Worm (Caenorhabditis elegans): ENCODE measurements around the gene F44E2.3.

Gene F44E2.3

DNA sequence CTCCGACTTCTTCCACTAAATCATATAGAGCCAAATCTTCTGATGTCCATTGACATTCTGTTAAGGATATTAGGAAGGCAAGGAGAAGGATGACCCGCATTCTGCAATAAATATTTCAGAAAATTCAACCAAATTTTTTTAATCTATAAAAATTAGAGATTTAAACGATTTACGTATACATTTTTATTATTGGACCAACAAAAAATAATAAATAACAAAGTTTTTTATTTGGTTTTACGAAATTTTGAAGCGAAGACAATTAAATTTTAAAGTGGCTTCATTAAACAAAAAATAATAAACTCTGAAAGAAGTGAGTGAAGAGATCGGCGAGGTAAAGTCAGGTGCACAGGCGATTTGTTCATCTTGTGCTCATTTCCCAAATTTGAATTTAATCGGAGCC, 2.0 kb downstream of the F44E2.3 start, which contains the start of gene F54F2.9:
TSS of gene F54F2.9 (minus strand) at position 101 of the 400 bp plus-strand sequence.
- TF ChIP-seq K09A11.1 (tag; optimal IDR thresholded peaks at IDR 0.05; ENCODE audit: insufficient read depth) (no peak), unc-86 (tag; optimal IDR thresholded peaks at IDR 0.05) (no peak), pat-9 (tag; optimal IDR thresholded peaks at IDR 0.05) (no peak), ceh-24 (tag; optimal IDR thresholded peaks at IDR 0.05) (no peak), nfya-1 (tag; optimal IDR thresholded peaks at IDR 0.05) (no peak), ceh-30 (tag; optimal IDR thresholded peaks at IDR 0.05) (no peak), hlh-6 (tag; optimal IDR thresholded peaks at IDR 0.05) (no peak), fkh-10 (GFP tag; optimal IDR thresholded peaks at IDR 0.05) (no peak), hlh-8 (tag; optimal IDR thresholded peaks at IDR 0.05) (no peak), ceh-31 (tag; optimal IDR thresholded peaks at IDR 0.05) (no peak), sox-4 (tag; optimal IDR thresholded peaks at IDR 0.05) (no peak), npax-4 (tag; optimal IDR thresholded peaks at IDR 0.05) (no peak), ceh-14 (tag; optimal IDR thresholded peaks at IDR 0.05) (no peak), C38D4.7 (GFP tag; optimal IDR thresholded peaks at IDR 0.05) (no peak), ref-2 (tag; optimal IDR thresholded peaks at IDR 0.05) (no peak), ceh-48 (tag; optimal IDR thresholded peaks at IDR 0.05) (no peak), pha-4 (tag; optimal IDR thresholded peaks at IDR 0.05) (no peak), hlh-30 (tag; optimal IDR thresholded peaks at IDR 0.05; ENCODE audit: insufficient read depth) (no peak), ama-1 (optimal IDR thresholded peaks at IDR 0.05) (no peak)

DNA sequence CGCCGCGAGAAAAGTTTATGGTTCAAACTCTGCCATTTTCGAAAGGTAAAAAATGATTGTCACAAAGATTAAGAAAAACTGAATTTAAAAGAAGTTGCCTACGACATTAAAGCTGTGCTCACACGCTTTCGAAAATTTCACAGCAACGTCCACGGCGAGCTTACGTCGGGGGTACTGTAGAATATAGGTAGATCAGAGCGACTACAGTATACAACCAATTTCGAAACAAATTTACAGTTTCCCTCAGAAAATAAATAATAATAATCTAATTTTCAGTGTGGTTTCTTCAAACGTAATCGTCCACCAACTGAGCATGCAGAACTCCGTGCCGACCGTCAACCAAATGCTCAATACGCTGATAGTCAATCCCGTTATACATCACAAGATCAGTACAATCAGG, 4.5 kb downstream of the F44E2.3 start:
- TF ChIP-seq hlh-8 (tag; optimal IDR thresholded peaks at IDR 0.05) (no peak), K02D7.2 (tag; optimal IDR thresholded peaks at IDR 0.05) (no peak), Y22D7AL.16 (tag; optimal IDR thresholded peaks at IDR 0.05) (no peak), ahr-1 (tag; optimal IDR thresholded peaks at IDR 0.05) (no peak), T23F11.4 (GFP tag; optimal IDR thresholded peaks at IDR 0.05) (no peak)

DNA sequence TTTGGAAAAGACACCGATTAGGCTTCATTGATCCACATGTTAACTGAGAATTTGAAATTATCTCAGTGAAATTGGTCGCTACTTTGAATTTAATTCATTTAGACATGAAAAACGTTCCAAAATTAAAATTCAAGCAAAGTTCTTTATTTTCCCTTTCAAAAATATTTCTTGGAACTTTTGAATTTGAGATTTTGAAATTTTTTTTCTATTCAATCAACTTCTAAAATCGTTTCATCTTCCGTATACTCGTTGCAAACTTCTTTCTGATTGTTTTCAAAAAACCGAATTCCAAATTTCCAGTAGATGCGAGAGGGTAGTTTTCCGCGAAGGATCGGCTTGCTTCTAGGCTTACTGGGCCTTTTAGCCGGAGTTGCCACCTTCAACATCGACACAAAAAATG, 10.5 kb downstream of the F44E2.3 start, which contains the start of gene pat-2:
TSS of gene pat-2 (plus strand) at position 301 of the 400 bp plus-strand sequence.
- TF ChIP-seq gmeb-2 (tag; optimal IDR thresholded peaks at IDR 0.05): no peak
- TF ChIP-seq ceh-18 (tag; optimal IDR thresholded peaks at IDR 0.05): no peak
- no peak for TF ChIP-seq ama-1 (optimal IDR thresholded peaks at IDR 0.05)
- TF ChIP-seq pqm-1 (tag; optimal IDR thresholded peaks at IDR 0.05): no peak
- TF ChIP-seq lin-11 (tag; optimal IDR thresholded peaks at IDR 0.05): no peak
- no peak for TF ChIP-seq ets-4 (tag; optimal IDR thresholded peaks at IDR 0.05)
- TF ChIP-seq C08G9.2 (tag; optimal IDR thresholded peaks at IDR 0.05): no peak
- no peak for TF ChIP-seq unc-3 (GFP tag; conservative IDR thresholded peaks at IDR 0.05)
- TF ChIP-seq unc-3 (tag; optimal IDR thresholded peaks at IDR 0.05): no peak

DNA sequence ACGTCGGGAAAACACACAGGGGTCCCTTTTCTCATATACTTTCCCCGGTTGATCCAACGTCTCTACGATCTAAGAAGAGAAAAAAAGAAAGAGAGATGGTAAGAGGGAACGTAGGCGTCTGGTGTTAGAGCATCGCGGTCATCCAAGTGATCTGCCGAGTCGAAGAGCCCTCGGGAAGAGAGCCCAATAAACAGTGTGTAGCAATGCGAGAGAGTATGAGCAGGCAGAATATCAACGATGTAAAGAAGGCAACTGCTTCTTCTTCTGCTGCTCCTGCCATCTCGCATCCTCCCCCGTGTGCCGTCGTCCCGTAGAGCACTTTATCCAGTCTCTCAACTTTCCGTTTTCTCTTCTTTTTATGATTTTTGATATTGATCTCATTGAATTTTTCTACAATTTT, 13.4 kb downstream of the F44E2.3 start:
- TF ChIP-seq rnt-1 (tag; optimal IDR thresholded peaks at IDR 0.05): peak; percentile 62
- TF ChIP-seq gmeb-2 (tag; optimal IDR thresholded peaks at IDR 0.05): no peak
- peak; percentile 5 for TF ChIP-seq F13H6.1 (tag; optimal IDR thresholded peaks at IDR 0.05)
- no peak for TF ChIP-seq ttx-3 (tag; optimal IDR thresholded peaks at IDR 0.05)
- TF ChIP-seq pat-9 (tag; optimal IDR thresholded peaks at IDR 0.05): no peak
- peak; percentile 70 for TF ChIP-seq ceh-18 (tag; optimal IDR thresholded peaks at IDR 0.05)
- TF ChIP-seq hlh-13 (GFP tag; optimal IDR thresholded peaks at IDR 0.05): no peak
- TF ChIP-seq nfya-1 (tag; optimal IDR thresholded peaks at IDR 0.05): peak; percentile 8
- peak; percentile 21 for TF ChIP-seq ceh-34 (tag; optimal IDR thresholded peaks at IDR 0.05)
- no peak for TF ChIP-seq ceh-19 (GFP tag; optimal IDR thresholded peaks at IDR 0.05)
- no peak for TF ChIP-seq dmd-4 (tag; optimal IDR thresholded peaks at IDR 0.05; ENCODE audit: borderline replicate concordance)
